Worm (Caenorhabditis elegans): ENCODE data around the gene usp-50.
"Not testable (repeated sequence)": the region's sequence is repeated elsewhere in the genome, so short reads cannot be mapped to it uniquely, and the experiment has no call there.

The usp-50 gene

ce11 chrV:17924095-17925000, at the start of gene usp-50:
usp-50 (plus strand) TSS chrV:17924916.
- TF ChIP-seq ceh-82, zag-1, ZK546.5 (tag; optimal IDR thresholded peaks at IDR 0.05): not testable (repeated sequence)

DNA sequence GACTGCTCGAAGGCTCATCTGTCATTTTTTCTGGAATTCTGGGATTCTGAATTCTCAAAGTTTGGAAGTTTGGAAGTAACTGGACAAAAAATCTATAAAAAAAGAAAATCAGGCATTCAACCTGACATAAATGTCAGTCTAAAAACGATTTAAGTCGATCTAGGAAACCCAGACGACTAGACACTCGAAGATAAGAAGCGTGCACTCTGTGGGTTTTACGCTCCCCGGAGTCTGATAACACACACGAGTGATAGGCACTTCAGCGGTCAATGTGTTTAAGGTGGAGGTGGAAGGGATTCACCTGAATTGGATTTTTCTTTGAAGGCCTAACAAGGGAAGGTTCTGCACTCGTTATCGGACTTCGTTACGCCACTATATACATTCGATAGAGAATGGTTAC, 35.8 kb upstream of the usp-50 start, which contains the start of gene C06H5.6:
TSS of gene C06H5.6 (minus strand) at position 46 of the 400 bp plus-strand sequence.
- TF ChIP-seq crh-2 (tag; optimal IDR thresholded peaks at IDR 0.05) = no peak
- TF ChIP-seq nhr-21 (tag; optimal IDR thresholded peaks at IDR 0.05) = no peak
- peak; percentile 35 for TF ChIP-seq fos-1 (tag; optimal IDR thresholded peaks at IDR 0.05)
- TF ChIP-seq skn-1 (tag; optimal IDR thresholded peaks at IDR 0.05) = no peak
- no peak for TF ChIP-seq unc-39 (tag; optimal IDR thresholded peaks at IDR 0.05)

DNA sequence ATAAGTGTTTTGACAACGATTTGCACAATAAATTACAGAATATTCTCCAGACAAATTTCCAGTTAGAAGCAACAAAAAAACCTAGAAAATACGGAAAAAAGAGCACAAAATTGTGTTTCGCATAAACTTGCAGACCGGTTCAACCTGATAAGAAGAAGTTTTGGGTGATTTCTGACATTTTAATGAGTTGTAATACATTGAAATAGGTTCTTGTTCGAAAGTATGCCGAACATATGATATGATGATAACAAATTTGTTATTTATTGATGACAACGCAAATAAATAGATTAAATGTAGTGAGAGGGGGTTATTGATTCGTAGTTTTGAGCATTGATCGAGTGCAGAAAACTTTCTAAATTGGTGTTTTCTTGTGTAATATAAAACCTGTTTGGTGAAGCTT, 33.4 kb upstream of the usp-50 start:
- TF ChIP-seq blmp-1 (tag; optimal IDR thresholded peaks at IDR 0.05; ENCODE audit: insufficient read depth) (no peak), fos-1 (tag; optimal IDR thresholded peaks at IDR 0.05) (peak; percentile 32)

DNA sequence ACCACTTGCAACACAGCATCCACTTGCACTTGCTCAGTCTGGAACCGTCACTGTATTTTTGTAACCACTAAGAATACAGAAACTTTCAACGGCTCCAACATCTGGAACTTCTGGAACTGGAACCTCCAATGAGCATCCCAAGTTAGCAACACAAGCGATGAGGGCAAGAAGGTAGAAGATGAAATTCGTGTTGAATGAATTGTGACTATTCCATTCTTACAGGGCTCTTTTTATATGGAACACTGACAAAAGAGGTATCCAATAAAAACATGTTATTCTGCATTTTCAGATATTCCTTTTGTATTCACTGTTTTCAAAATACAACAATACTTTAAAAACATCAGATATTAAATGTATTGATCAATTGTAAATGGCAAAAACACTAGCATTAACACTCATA, 30.8 kb upstream of the usp-50 start, which contains the start of gene C06H5.11:
TSS of gene C06H5.11 (minus strand) at position 101 of the 400 bp plus-strand sequence.
- TF ChIP-seq dmd-4 (tag; optimal IDR thresholded peaks at IDR 0.05); zag-1 (tag; optimal IDR thresholded peaks at IDR 0.05); unc-55 (GFP tag; optimal IDR thresholded peaks at IDR 0.05): not testable (repeated sequence)

ce11 chrV:17894485-17894884, 30.2 kb upstream of the usp-50 start, which contains the start of gene C06H5.12:
C06H5.12 (plus strand) TSS chrV:17894785.
- TF ChIP-seq sma-9 (GFP tag; optimal IDR thresholded peaks at IDR 0.05); sma-9 (tag; optimal IDR thresholded peaks at IDR 0.05); ceh-16 (tag; optimal IDR thresholded peaks at IDR 0.05); alr-1 (tag; optimal IDR thresholded peaks at IDR 0.05): not testable (repeated sequence)

DNA sequence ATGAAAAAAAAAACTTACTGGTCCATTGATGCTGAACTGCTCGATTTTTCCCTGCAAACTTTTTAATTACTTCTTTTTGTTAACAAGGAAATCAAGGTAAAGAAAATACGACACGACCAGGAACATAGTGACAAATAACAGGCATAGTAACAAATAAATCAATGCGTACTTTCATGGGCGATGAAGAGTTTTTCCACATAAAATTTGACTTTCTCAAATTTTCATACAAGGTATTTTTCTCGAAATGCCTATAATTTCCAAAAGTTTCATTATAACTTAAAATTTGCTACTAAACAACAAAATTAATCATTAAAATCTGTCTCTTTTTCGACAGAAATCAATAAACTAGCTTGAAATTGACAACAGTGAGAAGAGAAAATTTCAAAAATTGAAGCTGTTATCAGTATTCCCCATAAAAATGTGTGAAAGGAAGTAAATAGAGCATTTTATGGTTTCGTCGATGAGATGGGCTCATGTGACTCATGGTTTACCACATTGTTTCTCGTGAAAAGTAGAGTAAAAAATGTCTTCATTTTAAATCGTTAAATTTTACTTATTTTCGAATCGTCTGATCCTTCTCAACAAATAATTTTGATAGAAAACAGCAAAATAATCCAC, 27.9 kb upstream of the usp-50 start, which contains the start of gene fbxa-156:
TSS of gene fbxa-156 (minus strand) at position 51 of the 618 bp plus-strand sequence.
- TF ChIP-seq fos-1 (tag; optimal IDR thresholded peaks at IDR 0.05) (peak; percentile 51), snpc-4 (tag; optimal IDR thresholded peaks at IDR 0.05) (no peak), Y55F3AM.14 (GFP tag; optimal IDR thresholded peaks at IDR 0.05) (no peak)

ce11 chrV:17897646-17898045, 27.1 kb upstream of the usp-50 start, which contains the start of gene C06H5.13:
C06H5.13 (minus strand) TSS chrV:17897746.
- TF ChIP-seq zag-1, ZK546.5, elt-3 (tag; optimal IDR thresholded peaks at IDR 0.05): not testable (repeated sequence)

DNA sequence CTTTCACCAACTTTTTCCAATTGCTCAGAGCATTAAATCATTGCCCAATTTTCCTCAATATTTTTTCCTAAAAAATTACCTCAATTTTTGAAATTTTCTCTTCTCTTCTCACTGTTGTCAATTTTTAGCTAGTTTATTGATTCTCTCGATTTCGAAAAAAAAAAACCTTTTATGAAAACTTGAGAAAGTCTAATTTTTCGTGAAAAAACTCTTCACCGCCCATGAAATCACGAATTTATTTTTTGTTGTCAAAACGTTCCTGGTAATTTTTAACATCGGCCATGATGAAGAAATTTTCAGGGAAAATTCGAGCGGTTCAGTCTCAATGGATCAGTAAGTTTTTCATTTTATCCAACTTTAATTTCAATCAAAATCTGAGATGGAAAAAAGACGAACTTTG, 25.2 kb upstream of the usp-50 start, which contains the start of gene fbxa-157:
TSS of gene fbxa-157 (plus strand) at position 301 of the 400 bp plus-strand sequence.
- TF ChIP-seq unc-39 (tag; optimal IDR thresholded peaks at IDR 0.05) (no peak), blmp-1 (tag; optimal IDR thresholded peaks at IDR 0.05; ENCODE audit: insufficient read depth) (no peak), skn-1 (tag; optimal IDR thresholded peaks at IDR 0.05) (no peak), snpc-4 (tag; optimal IDR thresholded peaks at IDR 0.05) (no peak), ama-1 (optimal IDR thresholded peaks at IDR 0.05) (no peak), lsy-2 (tag; optimal IDR thresholded peaks at IDR 0.05) (no peak), egl-27 (tag; optimal IDR thresholded peaks at IDR 0.05) (no peak), ceh-82 (tag; optimal IDR thresholded peaks at IDR 0.05) (no peak), ZK546.5 (tag; optimal IDR thresholded peaks at IDR 0.05) (no peak), dmd-4 (tag; optimal IDR thresholded peaks at IDR 0.05) (no peak), aly-2 (tag; optimal IDR thresholded peaks at IDR 0.05) (no peak)

Measured in whole organism, L2 larva.